Fruit fly (Drosophila melanogaster) whole organism, embryonic: Measurements from ENCODE around the gene CG34290.

Source experiments
- ATbp ChIP-seq: fragments of 200-800 bp; sonication (Bioruptor generic); optimal IDR thresholded peaks from 2 replicates; lab custom pipeline; 2017; ENCODE audit warnings: missing biosample characterization, mild to moderate bottlenecking, missing genetic modification characterization, missing genetic modification reagents
- Atf-2 ChIP-seq: fragments of 200-800 bp; sonication (Bioruptor generic); optimal IDR thresholded peaks from 2 replicates; lab custom pipeline; 2016; ENCODE audit warnings: missing biosample characterization, missing genetic modification characterization
- Atf3 ChIP-seq: fragments of 200-800 bp; sonication (Bioruptor generic); optimal IDR thresholded peaks from 3 replicates; lab custom pipeline; 2016; ENCODE audit warnings: missing biosample characterization, missing genetic modification characterization
- Blimp-1 ChIP-seq: fragments of 200-800 bp; sonication (Bioruptor generic); optimal IDR thresholded peaks from 3 replicates; lab custom pipeline; 2018; ENCODE audit warnings: missing biosample characterization, missing genetic modification characterization, mild to moderate bottlenecking, moderate library complexity, missing genetic modification reagents
- Bteb2 ChIP-seq: fragments of 200-800 bp; sonication (Bioruptor generic); optimal IDR thresholded peaks from 2 replicates; lab custom pipeline; 2016; ENCODE audit warnings: missing biosample characterization, missing genetic modification characterization
- CG10274 ChIP-seq: fragments of 200-800 bp; sonication (Bioruptor generic); optimal IDR thresholded peaks from 3 replicates; lab custom pipeline; 2017; ENCODE audit warnings: missing biosample characterization, mild to moderate bottlenecking, missing genetic modification characterization
- CG1529 ChIP-seq: fragments of 200-800 bp; sonication (Bioruptor generic); optimal IDR thresholded peaks from 3 replicates; lab custom pipeline; 2018; ENCODE audit warnings: missing biosample characterization, missing genetic modification characterization
- CG15514 ChIP-seq: fragments of 200-800 bp; sonication (Bioruptor generic); optimal IDR thresholded peaks from 3 replicates; lab custom pipeline; 2017; ENCODE audit warnings: missing biosample characterization, missing genetic modification characterization, mild to moderate bottlenecking, moderate library complexity, missing genetic modification reagents
- CG16779 ChIP-seq: fragments of 200-800 bp; sonication (Bioruptor generic); IDR thresholded peaks from 2 replicates; pipeline ENCODE4 v1.3.6; 2022; ENCODE audit warnings: missing biosample characterization, missing genetic modification characterization
- CG17829 ChIP-seq: fragments of 200-800 bp; optimal IDR thresholded peaks from 2 replicates; lab custom pipeline; 2019; ENCODE audit warnings: missing biosample characterization, mild to moderate bottlenecking, missing genetic modification characterization, moderate library complexity
- CG1792 ChIP-seq: fragments of 200-800 bp; sonication (Bioruptor generic); optimal IDR thresholded peaks from 2 replicates; lab custom pipeline; 2016; ENCODE audit warnings: missing biosample characterization, missing genetic modification characterization
- CG18262 ChIP-seq: fragments of 200-800 bp; optimal IDR thresholded peaks from 3 replicates; lab custom pipeline; 2019; ENCODE audit warnings: missing biosample characterization, mild to moderate bottlenecking, missing genetic modification characterization, moderate library complexity
- CG2120 ChIP-seq: fragments of 200-800 bp; sonication (Bioruptor generic); optimal IDR thresholded peaks from 3 replicates; lab custom pipeline; 2016; ENCODE audit warnings: missing biosample characterization, missing genetic modification characterization
- CG31388 ChIP-seq: fragments of 200-800 bp; sonication (Bioruptor generic); optimal IDR thresholded peaks from 2 replicates; lab custom pipeline; 2016; ENCODE audit warnings: missing biosample characterization, missing genetic modification characterization
- CG32772 ChIP-seq: fragments of 200-800 bp; sonication (Bioruptor generic); IDR thresholded peaks from 2 replicates; pipeline ENCODE4 v1.3.6; 2022; ENCODE audit warnings: missing biosample characterization, missing genetic modification characterization
- CG3407 ChIP-seq: fragments of 200-800 bp; sonication (Bioruptor generic); optimal IDR thresholded peaks from 2 replicates; lab custom pipeline; 2018; ENCODE audit warnings: missing biosample characterization, mild to moderate bottlenecking, missing genetic modification characterization
- CG4730 ChIP-seq: fragments of 200-800 bp; sonication (Bioruptor generic); IDR thresholded peaks from 2 replicates; pipeline ENCODE4 v1.3.6; 2022; ENCODE audit warnings: missing biosample characterization, missing genetic modification characterization
- CG5245 ChIP-seq: fragments of 200-800 bp; sonication (Bioruptor generic); optimal IDR thresholded peaks from 3 replicates; lab custom pipeline; 2016; ENCODE audit warnings: missing biosample characterization, missing genetic modification characterization
- CG6254 ChIP-seq: fragments of 200-800 bp; sonication (Bioruptor generic); optimal IDR thresholded peaks from 3 replicates; lab custom pipeline; 2017; ENCODE audit warnings: mild to moderate bottlenecking, missing biosample characterization, missing genetic modification reagents, missing genetic modification characterization
- CG6791 ChIP-seq: fragments of 200-800 bp; sonication (Bioruptor generic); IDR thresholded peaks from 3 replicates; pipeline ENCODE4 v1.3.6; 2022; ENCODE audit warnings: missing biosample characterization, missing genetic modification characterization; ENCODE audit not compliant: partially characterized antibody
- CG7357 ChIP-seq: fragments of 200-800 bp; sonication (Bioruptor generic); IDR thresholded peaks from 3 replicates; pipeline ENCODE4 v1.3.6; 2022; ENCODE audit warnings: missing biosample characterization, missing genetic modification characterization
- CG8388 ChIP-seq: fragments of 200-800 bp; sonication (Bioruptor generic); optimal IDR thresholded peaks from 2 replicates; lab custom pipeline; 2019; ENCODE audit warnings: missing biosample characterization, mild to moderate bottlenecking, missing genetic modification characterization, moderate library complexity
- Chrac-16 ChIP-seq: fragments of 200-800 bp; sonication (Bioruptor generic); optimal IDR thresholded peaks from 3 replicates; lab custom pipeline; 2016; ENCODE audit warnings: missing biosample characterization, missing genetic modification characterization
- CkIIα-i1 ChIP-seq: fragments of 200-800 bp; sonication (Bioruptor generic); IDR thresholded peaks from 2 replicates; pipeline ENCODE4 v1.3.6; 2022; ENCODE audit warnings: missing biosample characterization, missing genetic modification characterization
- Ets65A ChIP-seq: fragments of 200-800 bp; sonication (Bioruptor generic); peaks from one replicate; lab custom pipeline; 2016; ENCODE audit warnings: missing biosample characterization, missing genetic modification characterization
- Ets97D ChIP-seq: fragments of 200-800 bp; sonication (Bioruptor generic); optimal IDR thresholded peaks from 3 replicates; lab custom pipeline; 2016; ENCODE audit warnings: missing biosample characterization, missing genetic modification characterization
- Fer1 ChIP-seq: fragments of 200-800 bp; sonication (Bioruptor generic); optimal IDR thresholded peaks from 2 replicates; lab custom pipeline; 2017; ENCODE audit warnings: missing biosample characterization, mild to moderate bottlenecking, missing genetic modification characterization
- Fer3 ChIP-seq: fragments of 200-800 bp; sonication (Bioruptor generic); optimal IDR thresholded peaks from 2 replicates; lab custom pipeline; 2018; ENCODE audit warnings: missing biosample characterization, mild to moderate bottlenecking, missing genetic modification characterization, moderate library complexity
- Gug ChIP-seq: fragments of 200-800 bp; sonication (Bioruptor generic); IDR thresholded peaks from 4 replicates; pipeline ENCODE4 v1.3.6; 2022; ENCODE audit warnings: missing biosample characterization, missing genetic modification characterization
- HLH3B ChIP-seq: fragments of 200-800 bp; sonication (Bioruptor generic); IDR thresholded peaks from 2 replicates; pipeline ENCODE4 v1.3.6; 2022; ENCODE audit warnings: missing biosample characterization, missing genetic modification characterization
- HmgD ChIP-seq: fragments of 200-800 bp; sonication (Bioruptor generic); optimal IDR thresholded peaks from 3 replicates; lab custom pipeline; 2016; ENCODE audit warnings: missing biosample characterization, missing genetic modification characterization
- Jarid2 ChIP-seq: fragments of 200-800 bp; sonication (Bioruptor generic); optimal IDR thresholded peaks from 3 replicates; lab custom pipeline; 2017; ENCODE audit warnings: mild to moderate bottlenecking, missing biosample characterization, missing genetic modification reagents, missing genetic modification characterization
- Mes4 ChIP-seq: fragments of 200-800 bp; sonication (Bioruptor generic); optimal IDR thresholded peaks from 2 replicates; lab custom pipeline; 2016; ENCODE audit warnings: missing biosample characterization, missing genetic modification characterization
- NfI ChIP-seq: fragments of 200-800 bp; sonication (Bioruptor generic); optimal IDR thresholded peaks from 3 replicates; lab custom pipeline; 2018; ENCODE audit warnings: missing biosample characterization, mild to moderate bottlenecking, missing genetic modification characterization, moderate library complexity
- PHDP ChIP-seq: fragments of 200-800 bp; sonication (Bioruptor generic); optimal IDR thresholded peaks from 3 replicates; lab custom pipeline; 2018; ENCODE audit warnings: missing biosample characterization, mild to moderate bottlenecking, missing genetic modification characterization, moderate library complexity
- Xbp1 ChIP-seq: fragments of 200-800 bp; sonication (Bioruptor generic); optimal IDR thresholded peaks from 3 replicates; lab custom pipeline; 2016; ENCODE audit warnings: missing biosample characterization, mild to moderate bottlenecking, missing genetic modification characterization
- bbx ChIP-seq: fragments of 200-800 bp; sonication (Bioruptor generic); IDR thresholded peaks from 2 replicates; pipeline ENCODE4 v1.3.6; 2022; ENCODE audit warnings: missing biosample characterization, missing genetic modification characterization; ENCODE audit not compliant: partially characterized antibody
- cad ChIP-seq: fragments of >200 bp; optimal IDR thresholded peaks from 2 replicates; lab custom pipeline; 2017; ENCODE audit warnings: missing biosample characterization, missing genetic modification characterization
- disco-r ChIP-seq: fragments of 200-800 bp; sonication (Bioruptor generic); optimal IDR thresholded peaks from 2 replicates; lab custom pipeline; 2016; ENCODE audit warnings: missing biosample characterization, missing genetic modification characterization
- ken ChIP-seq: fragments of 200-800 bp; sonication (Bioruptor generic); IDR thresholded peaks from 3 replicates; pipeline ENCODE4 v1.3.6; 2022; ENCODE audit warnings: missing biosample characterization, missing genetic modification characterization
- knrl ChIP-seq: fragments of 200-800 bp; sonication (Bioruptor generic); IDR thresholded peaks from 3 replicates; pipeline ENCODE4 v1.3.6; 2022; ENCODE audit warnings: missing biosample characterization, missing genetic modification characterization; ENCODE audit not compliant: partially characterized antibody
- lov ChIP-seq, 2 experiments: fragments of 200-800 bp in 1 of 2; fragments of >200 bp in 1 of 2; sonication (Bioruptor generic) in 1 of 2; IDR thresholded peaks in 1 of 2; optimal IDR thresholded peaks in 1 of 2; 2 replicates in 1 of 2; 3 replicates in 1 of 2; pipeline versions ENCODE4 v1.3.6 to Lab custom; 2017 to 2022; ENCODE audit warnings: missing biosample characterization in 1 of 2, missing genetic modification characterization in 1 of 2
- otp ChIP-seq: fragments of 200-800 bp; sonication (Bioruptor generic); IDR thresholded peaks from 3 replicates; pipeline ENCODE4, ENCODE4 v1.3.6; 2022; ENCODE audit warnings: missing biosample characterization, missing genetic modification characterization
- pum ChIP-seq: fragments of 200-800 bp; sonication (Bioruptor generic); optimal IDR thresholded peaks from 2 replicates; lab custom pipeline; 2016; ENCODE audit warnings: missing biosample characterization, missing genetic modification characterization
- rib ChIP-seq: fragments of 200-800 bp; sonication (Bioruptor generic); IDR thresholded peaks from 2 replicates; pipeline ENCODE4 v1.3.6; 2022; ENCODE audit warnings: missing biosample characterization, missing genetic modification characterization
- salm ChIP-seq: fragments of 200-800 bp; sonication (Bioruptor generic); optimal IDR thresholded peaks from 2 replicates; lab custom pipeline; 2018; ENCODE audit warnings: missing biosample characterization, mild to moderate bottlenecking, missing genetic modification characterization
- sens ChIP-seq: fragments of 200-800 bp; sonication (Bioruptor generic); peaks from one replicate; lab custom pipeline; 2016; ENCODE audit warnings: missing biosample characterization, missing genetic modification characterization
- seq ChIP-seq: fragments of 200-800 bp; sonication (Bioruptor generic); IDR thresholded peaks from 2 replicates; pipeline ENCODE4 v1.3.6; 2022; ENCODE audit warnings: missing biosample characterization, missing genetic modification characterization
- sisA ChIP-seq: fragments of 200-800 bp; sonication (Bioruptor generic); IDR thresholded peaks from 2 replicates; pipeline ENCODE4 v1.3.6; 2022; ENCODE audit warnings: missing biosample characterization, missing genetic modification characterization
- so ChIP-seq: fragments of 200-800 bp; sonication (Bioruptor generic); IDR thresholded peaks from 3 replicates; pipeline ENCODE4 v1.3.6; 2022; ENCODE audit warnings: missing biosample characterization, missing genetic modification characterization
- tll ChIP-seq, 2 experiments: fragments of 200-800 bp in 1 of 2; fragments of >200 bp in 1 of 2; sonication (Bioruptor generic) in 1 of 2; optimal IDR thresholded peaks; 2 replicates each; lab custom pipeline; 2017 to 2019; ENCODE audit warnings: missing biosample characterization in 2 of 2, missing genetic modification characterization in 2 of 2, mild to moderate bottlenecking in 1 of 2, moderate library complexity in 1 of 2
- ttk ChIP-seq: fragments of 200-800 bp; sonication (Bioruptor generic); IDR thresholded peaks from 2 replicates; pipeline ENCODE4 v2.1.2; 2022; ENCODE audit warnings: missing biosample characterization, missing genetic modification characterization

CG34290 gene

dm6 chr3R:24301520-24301919 lies 11.9 kb upstream of the CG34290 start (continued):
- TF ChIP-seq CG17829 (no peak), Chrac-16 (GFP tag; lab: Kevin White, UChicago) (no peak), seq (GFP tag; lab: Robert Waterston, UW) (peak; percentile 25; the same call in 1 of the 2 replicates), Atf3 (GFP tag; lab: Kevin White, UChicago) (no peak), pum (no peak), CG5245 (GFP tag; lab: Kevin White, UChicago) (no peak), disco-r (GFP tag; lab: Kevin White, UChicago) (no peak), Gug (GFP tag; lab: Robert Waterston, UW) (no peak), CG1529 (GFP tag; lab: Kevin White, UChicago) (peak; percentile 5), Atf-2 (GFP tag; lab: Kevin White, UChicago) (no peak), lov (optimal IDR thresholded peaks at IDR 0.05; lab: Kevin White, UChicago) (no peak), lov (GFP tag; IDR thresholded peaks at IDR 0.05; lab: Robert Waterston, UW) (0 out of 3 replicates have a peak, but pooled peaks have one; percentile 17), Fer1 (GFP tag; lab: Kevin White, UChicago) (no peak), otp (GFP tag; lab: Robert Waterston, UW) (no peak), NfI (GFP tag; lab: Kevin White, UChicago) (no peak), Bteb2 (GFP tag; lab: Kevin White, UChicago) (no peak), CG8388 (GFP tag; lab: Kevin White, UChicago) (no peak), Ets97D (GFP tag; lab: Kevin White, UChicago) (no peak), ttk (GFP tag; lab: Robert Waterston, UW) (no peak), sens (GFP tag; lab: Kevin White, UChicago) (peak; percentile 87), cad (no peak), Fer3 (no peak), salm (no peak), CG32772 (GFP tag; lab: Robert Waterston, UW) (no peak), Xbp1 (GFP tag; lab: Kevin White, UChicago) (no peak), CG31388 (GFP tag; lab: Kevin White, UChicago) (no peak), CG3407 (GFP tag; lab: Kevin White, UChicago) (peak; percentile 30), ATbp (GFP tag; lab: Kevin White, UChicago) (peak; percentile 72), HLH3B (peak; percentile 15; the same call in 1 of the 2 replicates), Jarid2 (GFP tag; lab: Kevin White, UChicago) (no peak), CG16779 (GFP tag; lab: Robert Waterston, UW) (no peak), Ets65A (no peak), Blimp-1 (GFP tag; lab: Kevin White, UChicago) (peak; percentile 38), CG7357 (no peak), CG10274 (GFP tag; lab: Kevin White, UChicago) (no peak), CG1792 (no peak), CG15514 (GFP tag; lab: Kevin White, UChicago) (no peak), CG6254 (GFP tag; lab: Kevin White, UChicago) (peak; percentile 27), CG18262 (tag; lab: Kevin White, UChicago) (no peak), bbx (GFP tag; lab: Robert Waterston, UW) (no peak), rib (no peak), so (GFP tag; lab: Robert Waterston, UW) (no peak), tll (GFP tag; optimal IDR thresholded peaks at IDR 0.05; lab: Kevin White, UChicago) (no peak), ken (GFP tag; lab: Robert Waterston, UW) (no peak), Mes4 (GFP tag; lab: Kevin White, UChicago) (no peak), sisA (no peak), CG4730 (GFP tag; lab: Robert Waterston, UW) (no peak), HmgD (no peak), knrl (GFP tag; lab: Robert Waterston, UW) (no peak), CG2120 (no peak), CG6791 (no peak), PHDP (tag; lab: Kevin White, UChicago) (no peak), CkIIα-i1 (GFP tag; lab: Robert Waterston, UW) (no peak)
